Worm (Caenorhabditis elegans): Measurements from ENCODE around the gene mrp-6.
A peak's percentile ranks its signal among the peaks of the same experiment; 100 is the strongest.

Gene mrp-6

DNA sequence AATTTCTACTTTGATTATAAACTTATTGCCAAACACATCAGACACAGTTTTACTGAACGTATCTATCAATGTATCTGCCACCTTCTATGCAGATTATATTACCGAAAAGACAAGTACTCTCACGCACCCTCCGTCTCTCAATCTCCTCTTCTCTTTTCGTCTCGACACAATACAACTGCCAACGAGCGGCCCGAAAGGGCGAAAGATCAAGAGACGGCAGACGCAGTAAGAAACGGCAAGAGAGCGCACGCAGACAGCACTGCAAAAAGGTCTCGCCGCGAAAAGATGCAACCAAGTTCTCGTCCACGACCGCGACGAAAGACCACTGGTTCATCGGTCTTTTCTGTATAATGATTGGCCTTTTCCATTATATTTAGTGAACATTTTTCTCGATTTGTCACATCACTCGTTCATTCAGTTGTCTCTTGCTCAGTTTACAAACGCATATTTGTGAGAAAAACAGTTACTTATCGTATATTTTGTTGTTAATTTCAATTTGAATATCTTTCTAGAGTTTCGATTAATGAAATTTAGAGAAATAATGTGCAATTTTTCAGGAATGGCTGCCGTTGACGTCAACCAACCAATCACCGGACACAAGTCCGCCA lies 4.1 kb upstream of the mrp-6 start, which contains the start of gene vha-12 (continued):
- TF ChIP-seq hlh-30 (tag; optimal IDR thresholded peaks at IDR 0.05; ENCODE audit: insufficient read depth) (peak; percentile 79), rbr-2 (tag; optimal IDR thresholded peaks at IDR 0.05) (peak; percentile 89), madf-5 (GFP tag; IDR thresholded peaks at IDR 0.05) (no peak), F49E8.2 (tag; optimal IDR thresholded peaks at IDR 0.05; ENCODE audit: borderline replicate concordance) (no peak), unc-62 (GFP tag; optimal IDR thresholded peaks at IDR 0.05 in 1 of 2) (peak in 1 of 2 experiments; percentile 99), unc-62 (tag; optimal IDR thresholded peaks at IDR 0.05) (no peak), nhr-41 (GFP tag; IDR thresholded peaks at IDR 0.05) (0 out of 2 replicates have a peak, but pooled peaks have one; percentile 51), lin-1 (GFP tag; IDR thresholded peaks at IDR 0.05) (peak; percentile 68; the same call in 1 of the 2 replicates), ama-1 (optimal IDR thresholded peaks at IDR 0.05) (peak; percentile 70), mdl-1 (tag; optimal IDR thresholded peaks at IDR 0.05) (peak; percentile 58 to 89), nhr-11 (tag; optimal IDR thresholded peaks at IDR 0.05) (peak; percentile 92), ctbp-1 (GFP tag; IDR thresholded peaks at IDR 0.05) (peak; percentile 65), pqm-1 (tag; optimal IDR thresholded peaks at IDR 0.05) (peak; percentile 65), aha-1 (tag) (peak; percentile 99), zip-2 (tag; optimal IDR thresholded peaks at IDR 0.05) (peak; percentile 53), duxl-1 (tag; optimal IDR thresholded peaks at IDR 0.05; ENCODE audit: poor library complexity) (no peak), daf-8 (GFP tag; IDR thresholded peaks at IDR 0.05) (no peak), dpl-1 (GFP tag; optimal IDR thresholded peaks at IDR 0.05) (peak; percentile 72), lim-7 (GFP tag; IDR thresholded peaks at IDR 0.05) (0 out of 2 replicates have a peak, but pooled peaks have one; percentile 18), daf-19 (GFP tag; conservative IDR thresholded peaks at IDR 0.05) (no peak), lin-13 (GFP tag; optimal IDR thresholded peaks at IDR 0.05) (peak; percentile 73), madf-9 (GFP tag; conservative IDR thresholded peaks at IDR 0.05) (0 out of 2 replicates have a peak, but pooled peaks have one; percentile 36), nhr-76 (tag; optimal IDR thresholded peaks at IDR 0.05) (no peak), nhr-25 (tag; optimal IDR thresholded peaks at IDR 0.05; ENCODE audit: borderline replicate concordance, insufficient read depth) (peak; percentile 67), mes-2 (tag; optimal IDR thresholded peaks at IDR 0.05; ENCODE audit: poor library complexity, severe bottlenecking) (peak; percentile 91), zip-11 (GFP tag; IDR thresholded peaks at IDR 0.05) (no peak), nhr-102 (tag; optimal IDR thresholded peaks at IDR 0.05) (no peak), F37D6.2 (tag; optimal IDR thresholded peaks at IDR 0.05) (peak; percentile 61), snpc-4 (tag; optimal IDR thresholded peaks at IDR 0.05) (no peak), set-16 (GFP tag; IDR thresholded peaks at IDR 0.05) (peak; percentile 77), ceh-20 (GFP tag; IDR thresholded peaks at IDR 0.05) (peak; percentile 61), nhr-42 (GFP tag; IDR thresholded peaks at IDR 0.05) (peak; percentile 66), lin-15B (tag; optimal IDR thresholded peaks at IDR 0.05) (no peak), lsy-2 (tag; optimal IDR thresholded peaks at IDR 0.05) (peak; percentile 65 to 89), php-3 (GFP tag; IDR thresholded peaks at IDR 0.05) (peak; percentile 73), R02D3.7 (tag; optimal IDR thresholded peaks at IDR 0.05) (no peak), ZK337.2 (GFP tag; IDR thresholded peaks at IDR 0.05) (no peak), nhr-10 (tag; optimal IDR thresholded peaks at IDR 0.05) (peak; percentile 73), lin-39 (tag; optimal IDR thresholded peaks at IDR 0.05) (peak; percentile 16), dmd-6 (GFP tag; IDR thresholded peaks at IDR 0.05) (peak; percentile 92), egl-43 (GFP tag; IDR thresholded peaks at IDR 0.05) (peak; percentile 87), ceh-82 (tag; optimal IDR thresholded peaks at IDR 0.05) (no peak), hif-1 (tag; optimal IDR thresholded peaks at IDR 0.05) (peak in 1 of 2 experiments; percentile 88), Y5F2A.4 (GFP tag; optimal IDR thresholded peaks at IDR 0.05) (no peak), dmd-8 (GFP tag; IDR thresholded peaks at IDR 0.05) (0 out of 2 replicates have a peak, but pooled peaks have one; percentile 43), T26A8.4 (GFP tag; IDR thresholded peaks at IDR 0.05) (peak; percentile 84), skn-1 (tag; optimal IDR thresholded peaks at IDR 0.05) (no peak), jun-1 (tag; optimal IDR thresholded peaks at IDR 0.05) (peak; percentile 80), dmd-9 (GFP tag; IDR thresholded peaks at IDR 0.05) (peak; percentile 55; the same call in 1 of the 2 replicates), ZK546.5 (tag; optimal IDR thresholded peaks at IDR 0.05) (peak in 1 of 2 experiments; percentile 8)

Measured in whole organism, L4 larva.